Worm (Caenorhabditis elegans) whole organism, young adult: Measurements from ENCODE around the gene Y62E10A.6.

ENCODE experiments used
- B0035.1 ChIP-seq: sonication (generic microtip); optimal IDR thresholded peaks from 2 replicates; lab custom pipeline; 2016; ENCODE audit warnings: missing genetic modification characterization, mild to moderate bottlenecking, missing compliant biosample characterization, missing genotype, missing genetic modification reagents
- B0336.3 ChIP-seq: fragments of 200-800 bp; sonication (Bioruptor generic); IDR thresholded peaks from 2 replicates; pipeline ENCODE4 v1.3.6; 2022; ENCODE audit warnings: missing genetic modification characterization, missing compliant biosample characterization
- D2030.7 ChIP-seq: fragments of 200-800 bp; sonication (Bioruptor generic); IDR thresholded peaks from 2 replicates; pipeline ENCODE4 v1.3.6; 2022; ENCODE audit warnings: missing genetic modification reagents, missing genetic modification characterization, missing compliant biosample characterization
- F22D6.2 ChIP-seq: sonication (generic microtip); optimal IDR thresholded peaks from 2 replicates; lab custom pipeline; 2016; ENCODE audit warnings: mild to moderate bottlenecking, missing genetic modification characterization, missing compliant biosample characterization
- F39B2.1 ChIP-seq: fragments of 200-800 bp; sonication (Bioruptor generic); IDR thresholded peaks from 2 replicates; pipeline ENCODE4 v1.3.6; 2022; ENCODE audit warnings: missing genetic modification reagents, missing genetic modification characterization, missing compliant biosample characterization
- F55B11.4 ChIP-seq: sonication (generic microtip); optimal IDR thresholded peaks from 2 replicates; lab custom pipeline; 2016; ENCODE audit warnings: missing compliant biosample characterization, missing genetic modification characterization, borderline replicate concordance; ENCODE audit not compliant: insufficient read depth
- K11D2.4 ChIP-seq: fragments of 200-800 bp; sonication (Bioruptor generic); IDR thresholded peaks from 2 replicates; pipeline ENCODE4 v1.3.6; 2022; ENCODE audit warnings: missing genetic modification reagents, missing genetic modification characterization, missing compliant biosample characterization
- Y67H2A.10 ChIP-seq: fragments of 200-800 bp; sonication (Bioruptor generic); conservative IDR thresholded peaks from 2 replicates; pipeline ENCODE4 v1.3.6; 2022; ENCODE audit warnings: missing genetic modification reagents, missing genetic modification characterization, missing compliant biosample characterization
- Y95B8A.8 ChIP-seq: fragments of 200-800 bp; sonication (Bioruptor generic); IDR thresholded peaks from 2 replicates; pipeline ENCODE4 v1.3.6; 2022; ENCODE audit warnings: missing genetic modification reagents, missing genetic modification characterization, missing compliant biosample characterization
- ZK185.1 ChIP-seq: sonication (generic microtip); optimal IDR thresholded peaks from 2 replicates; lab custom pipeline; 2016; ENCODE audit warnings: mild to moderate bottlenecking, missing genetic modification characterization, missing compliant biosample characterization; ENCODE audit not compliant: poor library complexity, severe bottlenecking
- atf-7 ChIP-seq: sonication (generic microtip); optimal IDR thresholded peaks from 2 replicates; lab custom pipeline; 2017; ENCODE audit warnings: mild to moderate bottlenecking, missing genetic modification characterization, missing compliant biosample characterization
- attf-5 ChIP-seq: fragments of 200-800 bp; sonication (Bioruptor generic); optimal IDR thresholded peaks from 2 replicates; lab custom pipeline; 2018; ENCODE audit warnings: mild to moderate bottlenecking, missing genetic modification characterization, missing compliant biosample characterization
- bed-2 ChIP-seq: fragments of 200-800 bp; sonication (Bioruptor generic); IDR thresholded peaks from 2 replicates; pipeline ENCODE4 v1.3.6; 2022; ENCODE audit warnings: missing genetic modification reagents, missing genetic modification characterization, missing compliant biosample characterization
- cebp-1 ChIP-seq, 2 experiments: fragments of 200-800 bp in 1 of 2; sonication (Bioruptor generic) in 1 of 2; sonication (generic microtip) in 1 of 2; IDR thresholded peaks in 1 of 2; optimal IDR thresholded peaks in 1 of 2; 2 replicates each; pipeline versions ENCODE4 v1.3.6 to Lab custom; 2017 to 2022; ENCODE audit warnings: missing compliant biosample characterization in 2 of 2, missing genetic modification characterization in 2 of 2, mild to moderate bottlenecking in 1 of 2, missing genetic modification reagents in 1 of 2, moderate library complexity in 1 of 2
- ceh-79 ChIP-seq: sonication (generic microtip); optimal IDR thresholded peaks from 2 replicates; lab custom pipeline; 2017; ENCODE audit warnings: mild to moderate bottlenecking, missing genetic modification characterization, missing compliant biosample characterization
- dox-1 ChIP-seq: fragments of 200-800 bp; sonication (Bioruptor generic); IDR thresholded peaks from 2 replicates; pipeline ENCODE4 v1.3.6; 2022; ENCODE audit warnings: missing genetic modification reagents, missing genetic modification characterization, missing compliant biosample characterization
- dpff-1 ChIP-seq: sonication (generic microtip); optimal IDR thresholded peaks from 2 replicates; lab custom pipeline; 2017; ENCODE audit warnings: mild to moderate bottlenecking, missing genetic modification characterization, missing compliant biosample characterization
- hlh-12 ChIP-seq: sonication (generic microtip); optimal IDR thresholded peaks from 2 replicates; lab custom pipeline; 2016; ENCODE audit warnings: missing genetic modification characterization, missing compliant biosample characterization
- hmg-1.2 ChIP-seq: fragments of 200-800 bp; sonication (Bioruptor generic); IDR thresholded peaks from 2 replicates; pipeline ENCODE4 v1.3.6; 2022; ENCODE audit warnings: missing genetic modification reagents, missing genetic modification characterization, missing compliant biosample characterization
- hmg-20 ChIP-seq: fragments of 200-800 bp; sonication (Bioruptor generic); IDR thresholded peaks from 2 replicates; pipeline ENCODE4 v1.3.6; 2022; ENCODE audit warnings: missing genetic modification reagents, missing genetic modification characterization, missing compliant biosample characterization
- hsf-1 ChIP-seq: fragments of 200-800 bp; sonication (Bioruptor generic); IDR thresholded peaks from 2 replicates; pipeline ENCODE4 v1.3.6; 2022; ENCODE audit warnings: missing genetic modification reagents, missing genetic modification characterization, missing compliant biosample characterization
- let-526 ChIP-seq: fragments of 200-800 bp; sonication (Bioruptor generic); IDR thresholded peaks from 2 replicates; pipeline ENCODE4 v1.3.6; 2022; ENCODE audit warnings: missing genetic modification reagents, missing genetic modification characterization, missing compliant biosample characterization
- lin-26 ChIP-seq: fragments of 200-800 bp; sonication (Bioruptor generic); IDR thresholded peaks from 2 replicates; pipeline ENCODE4 v1.3.6; 2022; ENCODE audit warnings: missing genetic modification reagents, missing genetic modification characterization, missing compliant biosample characterization
- lin-35 ChIP-seq, 3 experiments: fragments of 150-350 bp in 2 of 3; sonication (generic microtip) in 1 of 3; optimal IDR thresholded peaks; 2 replicates each; lab custom pipeline; 2014 to 2018; ENCODE audit warnings: missing biosample characterization in 3 of 3, missing genetic modification characterization in 3 of 3, missing genetic modification reagents in 3 of 3
- lsy-27 ChIP-seq: sonication (generic microtip); optimal IDR thresholded peaks from 2 replicates; lab custom pipeline; 2017; ENCODE audit warnings: missing genetic modification characterization, mild to moderate bottlenecking, missing compliant biosample characterization, antibody characterized with exemption, missing genotype, borderline replicate concordance; ENCODE audit not compliant: insufficient read depth
- madf-3 ChIP-seq: fragments of 200-800 bp; sonication (Bioruptor generic); IDR thresholded peaks from 2 replicates; pipeline ENCODE4 v1.3.6; 2022; ENCODE audit warnings: missing genetic modification reagents, missing genetic modification characterization, missing compliant biosample characterization
- madf-6 ChIP-seq: fragments of 200-800 bp; sonication (Bioruptor generic); IDR thresholded peaks from 2 replicates; pipeline ENCODE4 v1.3.6; 2022; ENCODE audit warnings: missing genetic modification reagents, missing genetic modification characterization, missing compliant biosample characterization
- mcd-1 ChIP-seq: fragments of 200-800 bp; sonication (Bioruptor generic); IDR thresholded peaks from 2 replicates; pipeline ENCODE4 v1.3.6; 2022; ENCODE audit warnings: missing genetic modification reagents, missing genetic modification characterization, missing compliant biosample characterization
- mel-28 ChIP-seq: sonication (generic microtip); optimal IDR thresholded peaks from 2 replicates; lab custom pipeline; 2016; ENCODE audit warnings: borderline replicate concordance, mild to moderate bottlenecking, missing genetic modification characterization, missing compliant biosample characterization
- mes-4 ChIP-seq: sonication (generic microtip); optimal IDR thresholded peaks from 2 replicates; lab custom pipeline; 2016; ENCODE audit warnings: missing genotype, missing genetic modification characterization, missing compliant biosample characterization
- mxl-1 ChIP-seq: sonication (generic microtip); optimal IDR thresholded peaks from 2 replicates; lab custom pipeline; 2016; ENCODE audit warnings: missing genetic modification characterization, missing compliant biosample characterization
- nhr-80 ChIP-seq: sonication (generic microtip); optimal IDR thresholded peaks from 2 replicates; lab custom pipeline; 2016; ENCODE audit warnings: missing genetic modification characterization, missing compliant biosample characterization
- pbrm-1 ChIP-seq: fragments of 200-800 bp; sonication (Bioruptor generic); IDR thresholded peaks from 2 replicates; pipeline ENCODE4 v1.3.6; 2022; ENCODE audit warnings: missing genetic modification reagents, missing genetic modification characterization, missing compliant biosample characterization
- repo-1 ChIP-seq: sonication (generic microtip); optimal IDR thresholded peaks from 2 replicates; lab custom pipeline; 2017; ENCODE audit warnings: mild to moderate bottlenecking, missing genetic modification characterization, missing compliant biosample characterization
- snpc-1.1 ChIP-seq: sonication (generic microtip); optimal IDR thresholded peaks from 2 replicates; lab custom pipeline; 2017; ENCODE audit warnings: missing genetic modification characterization, mild to moderate bottlenecking, missing compliant biosample characterization, antibody characterized with exemption, moderate library complexity, missing genotype, missing genetic modification reagents; ENCODE audit not compliant: insufficient read depth
- snpc-3.4 ChIP-seq: sonication (generic microtip); optimal IDR thresholded peaks from 2 replicates; lab custom pipeline; 2017; ENCODE audit warnings: missing genetic modification characterization, mild to moderate bottlenecking, missing compliant biosample characterization, antibody characterized with exemption, moderate library complexity, missing genotype, missing genetic modification reagents
- somi-1 ChIP-seq: fragments of 200-800 bp; sonication (Bioruptor generic); optimal IDR thresholded peaks from 2 replicates; lab custom pipeline; 2018; ENCODE audit warnings: mild to moderate bottlenecking, missing genetic modification characterization, missing compliant biosample characterization
- zfh-2 ChIP-seq: fragments of 200-800 bp; sonication (Bioruptor generic); conservative IDR thresholded peaks from 2 replicates; pipeline ENCODE4 v1.3.6; 2022; ENCODE audit warnings: missing genetic modification reagents, missing genetic modification characterization, missing compliant biosample characterization
- zim-3 ChIP-seq: sonication (generic microtip); optimal IDR thresholded peaks from 2 replicates; lab custom pipeline; 2017; ENCODE audit warnings: mild to moderate bottlenecking, missing genetic modification characterization, moderate library complexity, missing compliant biosample characterization
- ztf-18 ChIP-seq: sonication (generic microtip); optimal IDR thresholded peaks from 2 replicates; lab custom pipeline; 2016; ENCODE audit warnings: missing genotype, mild to moderate bottlenecking, missing genetic modification characterization, missing compliant biosample characterization
- ztf-22 ChIP-seq: fragments of 200-800 bp; sonication (Bioruptor generic); optimal IDR thresholded peaks from 2 replicates; lab custom pipeline; 2018; ENCODE audit warnings: mild to moderate bottlenecking, missing genetic modification characterization, moderate library complexity, missing compliant biosample characterization
- ztf-26 ChIP-seq: sonication (generic microtip); optimal IDR thresholded peaks from 2 replicates; lab custom pipeline; 2017; ENCODE audit warnings: missing genetic modification characterization, missing compliant biosample characterization
- ztf-6 ChIP-seq: fragments of 200-800 bp; sonication (Bioruptor generic); IDR thresholded peaks from 2 replicates; pipeline ENCODE4 v1.3.6; 2022; ENCODE audit warnings: missing genetic modification reagents, missing genetic modification characterization, missing compliant biosample characterization

Y62E10A.6 gene

DNA sequence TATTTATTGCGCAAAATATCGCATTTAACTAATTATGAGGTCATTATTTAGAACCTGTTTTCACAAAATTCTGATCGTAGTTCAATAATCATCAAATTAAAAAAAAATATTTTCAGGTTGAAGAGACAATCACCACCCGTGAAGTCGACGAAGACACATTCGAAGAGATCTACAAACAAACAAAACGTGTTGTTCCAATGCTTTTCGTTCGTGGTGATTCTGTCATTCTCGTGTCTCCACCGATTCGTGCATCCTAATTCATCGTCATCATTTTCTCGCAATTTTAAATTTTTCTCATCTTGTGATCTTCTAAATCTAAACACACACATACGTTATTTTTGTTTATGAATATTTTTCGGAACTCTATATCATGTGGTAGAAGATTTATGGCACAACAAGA, 17.0 kb downstream of the Y62E10A.6 start (continued):
- TF ChIP-seq snpc-3.4 (tag; lab: Kevin White, UChicago) (peak; percentile 30), F55B11.4 (no peak), hmg-20 (0 out of 2 replicates have a peak, but pooled peaks have one; percentile 3), lin-26 (GFP tag; lab: Robert Waterston, UW) (no peak), cebp-1 (GFP tag; IDR thresholded peaks at IDR 0.05; lab: Robert Waterston, UW) (no peak), cebp-1 (tag; optimal IDR thresholded peaks at IDR 0.05; lab: Kevin White, UChicago) (peak; percentile 56), pbrm-1 (GFP tag; lab: Robert Waterston, UW) (peak; percentile 71), dpff-1 (tag; lab: Kevin White, UChicago) (peak; percentile 50), madf-3 (0 out of 2 replicates have a peak, but pooled peaks have one; percentile 60), K11D2.4 (GFP tag; lab: Robert Waterston, UW) (peak; percentile 60), Y95B8A.8 (GFP tag; lab: Robert Waterston, UW) (no peak; the same call in 1 of the 2 replicates), B0336.3 (GFP tag; lab: Robert Waterston, UW) (peak; percentile 70), hmg-1.2 (GFP tag; lab: Robert Waterston, UW) (peak; percentile 21), F22D6.2 (tag; lab: Kevin White, UChicago) (peak; percentile 29), mcd-1 (GFP tag; lab: Robert Waterston, UW) (peak; percentile 51)

DNA sequence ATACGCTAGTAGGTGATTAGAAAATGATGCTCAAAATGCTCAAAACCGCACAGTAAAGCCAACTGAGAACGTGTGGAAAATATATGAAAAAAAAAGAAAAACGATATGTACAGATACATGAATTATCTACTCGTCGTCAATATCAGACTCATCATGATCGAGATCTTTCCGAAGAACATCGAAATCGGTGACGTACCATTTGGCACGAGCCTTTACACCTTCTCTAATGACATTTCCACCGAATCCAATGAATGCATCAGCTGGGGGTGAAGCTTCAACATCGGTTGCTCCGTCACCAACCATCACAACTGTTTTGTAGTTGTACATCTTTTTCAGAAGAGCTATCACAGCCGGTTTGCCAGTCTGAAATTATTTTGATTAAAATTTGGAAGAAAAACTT, 17.4 kb downstream of the Y62E10A.6 start:
- TF ChIP-seq ztf-6 (no peak), ZK185.1 (tag; lab: Kevin White, UChicago) (peak; percentile 74), nhr-80 (tag; lab: Kevin White, UChicago) (no peak), atf-7 (tag; lab: Kevin White, UChicago) (no peak), B0035.1 (tag; lab: Kevin White, UChicago) (no peak), lin-35 (GFP tag; optimal IDR thresholded peaks at IDR 0.05; lab: Kevin White, UChicago) (no peak), pbrm-1 (GFP tag; lab: Robert Waterston, UW) (0 out of 2 replicates have a peak, but pooled peaks have one; percentile 6), hlh-12 (tag; lab: Kevin White, UChicago) (no peak), snpc-1.1 (tag; lab: Kevin White, UChicago) (no peak), ztf-18 (tag; lab: Kevin White, UChicago) (no peak), D2030.7 (no peak), madf-6 (no peak), let-526 (GFP tag; lab: Robert Waterston, UW) (no peak)

DNA sequence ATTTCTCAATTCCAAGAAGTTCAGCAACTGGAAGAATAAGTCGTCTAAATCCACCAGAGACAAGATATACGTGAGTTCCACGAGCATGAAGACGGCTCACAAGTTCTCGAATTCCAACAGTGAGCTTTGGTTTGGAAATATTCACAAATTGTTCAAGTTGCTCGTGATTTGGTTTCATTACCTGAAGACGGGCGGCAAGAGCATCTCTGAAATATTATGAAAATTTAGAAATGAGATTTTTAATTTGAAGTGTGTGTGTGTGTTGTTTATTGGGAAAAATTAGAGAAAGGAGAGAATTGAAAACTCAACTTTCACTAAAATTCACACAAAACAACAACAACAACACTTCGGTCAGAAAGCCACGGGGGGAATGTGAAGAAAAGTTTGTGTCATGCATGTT, 19.0 kb downstream of the Y62E10A.6 start:
- TF ChIP-seq repo-1: peak; percentile 52
- no peak for TF ChIP-seq lsy-27 (tag; lab: Kevin White, UChicago)

DNA sequence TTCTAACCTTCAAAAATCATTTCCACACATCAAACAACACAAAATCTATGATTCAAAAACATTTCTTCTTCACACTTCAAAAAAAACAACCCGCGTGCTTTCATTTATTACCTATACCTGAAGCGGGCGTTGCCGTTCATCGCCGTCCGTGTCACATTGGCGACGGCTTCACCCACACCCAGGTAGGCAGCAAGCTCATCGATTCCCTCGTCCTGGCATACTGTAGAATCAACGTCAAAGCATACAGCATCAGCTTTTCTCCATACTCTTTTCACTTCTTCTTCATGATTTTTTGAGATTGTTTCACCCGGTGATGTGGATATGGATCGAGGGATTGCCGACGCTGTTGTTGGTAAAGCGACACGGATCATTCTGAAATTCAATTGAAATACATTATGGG, 20.4 kb downstream of the Y62E10A.6 start:
- TF ChIP-seq mes-4 (tag; lab: Kevin White, UChicago) (no peak), attf-5 (GFP tag; lab: Kevin White, UChicago) (no peak), zim-3 (tag; lab: Kevin White, UChicago) (peak; percentile 67), ceh-79 (no peak), ztf-26 (tag; lab: Kevin White, UChicago) (peak; percentile 35), dox-1 (GFP tag; lab: Robert Waterston, UW) (0 out of 2 replicates have a peak, but pooled peaks have one; percentile 28), ztf-22 (no peak), mxl-1 (tag; lab: Kevin White, UChicago) (no peak), zfh-2 (GFP tag; lab: Robert Waterston, UW) (no peak), Y67H2A.10 (GFP tag; lab: Robert Waterston, UW) (no peak), F39B2.1 (GFP tag; lab: Robert Waterston, UW) (no peak), mel-28 (tag; lab: Kevin White, UChicago) (no peak), mcd-1 (GFP tag; lab: Robert Waterston, UW) (no peak), bed-2 (GFP tag; lab: Robert Waterston, UW) (no peak), somi-1 (GFP tag; lab: Kevin White, UChicago) (no peak), hsf-1 (GFP tag; lab: Robert Waterston, UW) (0 out of 2 replicates have a peak, but pooled peaks have one; percentile 40)
